Worm (Caenorhabditis elegans): ENCODE measurements around the gene pdcd-2.

Gene pdcd-2

DNA sequence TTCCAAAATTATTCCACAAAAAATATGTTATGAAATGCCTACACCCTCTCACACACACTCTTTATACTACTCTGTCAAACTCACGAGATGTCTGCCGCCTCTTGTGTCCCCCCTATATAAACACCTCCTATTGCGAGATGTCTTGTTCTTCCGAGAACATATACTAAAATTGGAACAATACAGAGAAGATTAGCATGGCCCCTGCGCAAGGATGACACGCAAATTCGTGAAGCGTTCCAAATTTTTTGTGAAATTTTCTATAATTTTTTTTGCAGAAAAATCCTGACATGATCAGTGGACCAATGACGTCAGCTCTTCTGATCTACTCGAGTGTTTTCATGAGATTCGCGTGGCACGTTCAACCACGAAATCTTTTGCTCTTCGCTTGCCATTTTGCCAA, 3.8 kb downstream of the pdcd-2 start:
- TF ChIP-seq tbx-2 (tag; optimal IDR thresholded peaks at IDR 0.05) = peak; percentile 33
- TF ChIP-seq elt-2 (tag; optimal IDR thresholded peaks at IDR 0.05) = peak; percentile 17
- peak; percentile 33 for TF ChIP-seq irx-1 (tag; optimal IDR thresholded peaks at IDR 0.05)
- peak; percentile 53 for TF ChIP-seq zip-4 (GFP tag; optimal IDR thresholded peaks at IDR 0.05)
- peak; percentile 18 for TF ChIP-seq F16B12.6 (tag; optimal IDR thresholded peaks at IDR 0.05)
- peak; percentile 40 to 51 for TF ChIP-seq lsy-2 (tag; optimal IDR thresholded peaks at IDR 0.05)
- peak; percentile 47; the same call in 1 of the 2 replicates for TF ChIP-seq grh-1 (GFP tag; IDR thresholded peaks at IDR 0.05)
- peak; percentile 47 for TF ChIP-seq C16A3.4 (tag; optimal IDR thresholded peaks at IDR 0.05)
- peak; percentile 34 for TF ChIP-seq ztf-4 (tag; optimal IDR thresholded peaks at IDR 0.05)
- peak; percentile 98 for TF ChIP-seq snpc-4 (tag; optimal IDR thresholded peaks at IDR 0.05)
- TF ChIP-seq snu-23 (GFP tag; optimal IDR thresholded peaks at IDR 0.05) = peak; percentile 55
- peak; percentile 52 for TF ChIP-seq nhr-20 (tag; optimal IDR thresholded peaks at IDR 0.05)
- peak; percentile 9 for TF ChIP-seq lin-13 (GFP tag; optimal IDR thresholded peaks at IDR 0.05)
- TF ChIP-seq isw-1 (GFP tag; IDR thresholded peaks at IDR 0.05) = peak; percentile 41
- TF ChIP-seq nhr-19 (GFP tag; conservative IDR thresholded peaks at IDR 0.05) = peak; percentile 86
- TF ChIP-seq nhr-90 (tag; optimal IDR thresholded peaks at IDR 0.05; ENCODE audit: poor library complexity) = peak; percentile 66
- TF ChIP-seq xbp-1 (tag; optimal IDR thresholded peaks at IDR 0.05) = peak; percentile 51
- TF ChIP-seq nhr-71 (tag; optimal IDR thresholded peaks at IDR 0.05) = peak; percentile 73
- TF ChIP-seq aly-2 (tag; optimal IDR thresholded peaks at IDR 0.05) = peak; percentile 5
- peak; percentile 23 for TF ChIP-seq rnt-1 (tag; optimal IDR thresholded peaks at IDR 0.05)
- peak; percentile 11 for TF ChIP-seq fos-1 (tag; optimal IDR thresholded peaks at IDR 0.05)
- TF ChIP-seq swsn-7 (tag; optimal IDR thresholded peaks at IDR 0.05) = peak; percentile 65
- peak; percentile 4 for TF ChIP-seq ceh-90 (tag; optimal IDR thresholded peaks at IDR 0.05)
- TF ChIP-seq elt-3 (tag; optimal IDR thresholded peaks at IDR 0.05) = peak in 1 of 6 experiments; percentile 16
- TF ChIP-seq ceh-88 (GFP tag; IDR thresholded peaks at IDR 0.05) = 0 out of 2 replicates have a peak, but pooled peaks have one; percentile 37
- peak; percentile 33 for TF ChIP-seq skn-1 (tag; optimal IDR thresholded peaks at IDR 0.05)
- TF ChIP-seq dsc-1 (tag; optimal IDR thresholded peaks at IDR 0.05) = peak; percentile 65
- TF ChIP-seq lin-35 (GFP tag; optimal IDR thresholded peaks at IDR 0.05) = peak; percentile 3 to 46
- TF ChIP-seq nhr-85 (tag) = peak; percentile 81
- peak; percentile 9 to 41 (median 39) for TF ChIP-seq dpl-1 (GFP tag; optimal IDR thresholded peaks at IDR 0.05)
- TF ChIP-seq unc-86 (tag; optimal IDR thresholded peaks at IDR 0.05) = peak; percentile 16
- peak; percentile 10 for TF ChIP-seq lir-3 (tag; optimal IDR thresholded peaks at IDR 0.05; ENCODE audit: poor library complexity)
- TF ChIP-seq efl-1 (optimal IDR thresholded peaks at IDR 0.05) = peak; percentile 37 to 54
- peak; percentile 37 to 91 for TF ChIP-seq efl-1 (GFP tag; optimal IDR thresholded peaks at IDR 0.05 in 1 of 2)
- peak; percentile 82 for TF ChIP-seq nhr-47 (tag; optimal IDR thresholded peaks at IDR 0.05)
- TF ChIP-seq sox-4 (tag; optimal IDR thresholded peaks at IDR 0.05) = peak; percentile 13
- peak; percentile 67 for TF ChIP-seq lin-14 (GFP tag; optimal IDR thresholded peaks at IDR 0.05)
- peak; percentile 55 for TF ChIP-seq fkh-8 (tag; optimal IDR thresholded peaks at IDR 0.05)
- peak; percentile 50 for TF ChIP-seq mep-1 (tag; optimal IDR thresholded peaks at IDR 0.05)

ce11 chrIII:4413099-4413498, 4.8 kb downstream of the pdcd-2 start, which contains the start of gene mpc-1:
Gene mpc-1 (plus strand): TSS chrIII:4413457.
- TF ChIP-seq mdl-1 (tag; optimal IDR thresholded peaks at IDR 0.05) = no peak
- no peak for TF ChIP-seq lin-15B (tag; optimal IDR thresholded peaks at IDR 0.05)
- TF ChIP-seq nhr-71 (tag; optimal IDR thresholded peaks at IDR 0.05) = peak; percentile 53
- peak in 1 of 2 experiments; percentile 24 for TF ChIP-seq lin-35 (GFP tag; optimal IDR thresholded peaks at IDR 0.05)
- TF ChIP-seq snu-23 (GFP tag; optimal IDR thresholded peaks at IDR 0.05) = peak; percentile 18
- peak; percentile 44 for TF ChIP-seq blmp-1 (tag; optimal IDR thresholded peaks at IDR 0.05)
- no peak for TF ChIP-seq F16B12.6 (tag; optimal IDR thresholded peaks at IDR 0.05)
- TF ChIP-seq fkh-8 (tag; optimal IDR thresholded peaks at IDR 0.05) = no peak
- no peak for TF ChIP-seq ceh-82 (tag; optimal IDR thresholded peaks at IDR 0.05)
- TF ChIP-seq lsy-2 (tag; optimal IDR thresholded peaks at IDR 0.05) = peak; percentile 1 to 29
- no peak for TF ChIP-seq xbp-1 (tag; optimal IDR thresholded peaks at IDR 0.05)
- TF ChIP-seq sup-37 (GFP tag; optimal IDR thresholded peaks at IDR 0.05) = no peak
- peak; percentile 72 for TF ChIP-seq nhr-85 (tag)
- TF ChIP-seq tlp-1 (tag; optimal IDR thresholded peaks at IDR 0.05) = no peak
- TF ChIP-seq lin-39 (tag; optimal IDR thresholded peaks at IDR 0.05) = no peak
- TF ChIP-seq C16A3.4 (tag; optimal IDR thresholded peaks at IDR 0.05) = no peak
- TF ChIP-seq fkh-4 (tag; optimal IDR thresholded peaks at IDR 0.05; ENCODE audit: borderline replicate concordance) = no peak
- no peak for TF ChIP-seq mab-9 (GFP tag; IDR thresholded peaks at IDR 0.05)
- 0 out of 2 replicates have a peak, but pooled peaks have one; percentile 8 for TF ChIP-seq nhr-19 (GFP tag; conservative IDR thresholded peaks at IDR 0.05)
- TF ChIP-seq lin-14 (GFP tag; optimal IDR thresholded peaks at IDR 0.05) = peak; percentile 54
- no peak for TF ChIP-seq pax-3 (tag; optimal IDR thresholded peaks at IDR 0.05)
- peak; percentile 25 for TF ChIP-seq skn-1 (tag; optimal IDR thresholded peaks at IDR 0.05)
- peak in 4 of 6 experiments; percentile 9 to 96 (median 52) for TF ChIP-seq elt-3 (tag; optimal IDR thresholded peaks at IDR 0.05)
- no peak for TF ChIP-seq nhr-90 (tag; optimal IDR thresholded peaks at IDR 0.05; ENCODE audit: poor library complexity)
- no peak for TF ChIP-seq nhr-12 (tag; optimal IDR thresholded peaks at IDR 0.05)
- no peak for TF ChIP-seq unc-30 (tag; optimal IDR thresholded peaks at IDR 0.05)
- TF ChIP-seq elt-2 (tag; optimal IDR thresholded peaks at IDR 0.05) = peak; percentile 86

Measured in whole organism, L1 larva.